Worm (Caenorhabditis elegans) whole organism, midembryonic: ENCODE measurements around the gene picc-1.

Experiments
- T22C8.4 ChIP-seq: fragments of 200-800 bp; sonication (Bioruptor generic); IDR thresholded peaks from 2 replicates; pipeline ENCODE4 v1.3.6; 2022; ENCODE audit warnings: missing genetic modification characterization, missing compliant biosample characterization
- cog-1 ChIP-seq: sonication (generic microtip); optimal IDR thresholded peaks from 2 replicates; lab custom pipeline; 2016; ENCODE audit warnings: missing genetic modification characterization, missing compliant biosample characterization
- flt-1 ChIP-seq: fragments of 200-800 bp; sonication (Bioruptor generic); IDR thresholded peaks from 2 replicates; pipeline ENCODE4 v1.3.6; 2022; ENCODE audit warnings: missing genetic modification characterization, missing compliant biosample characterization
- klf-2 ChIP-seq: fragments of 200-800 bp; sonication (Bioruptor generic); conservative IDR thresholded peaks from 2 replicates; pipeline ENCODE4 v1.3.6; 2022; ENCODE audit warnings: missing genetic modification reagents, missing genetic modification characterization, missing compliant biosample characterization
- med-1 ChIP-seq: sonication (generic microtip); optimal IDR thresholded peaks from 2 replicates; lab custom pipeline; 2017; ENCODE audit warnings: missing genetic modification characterization, mild to moderate bottlenecking, missing compliant biosample characterization, antibody characterized with exemption, missing genetic modification reagents; ENCODE audit not compliant: insufficient read depth
- ref-1 ChIP-seq: fragments of 200-800 bp; sonication (Bioruptor generic); conservative IDR thresholded peaks from 2 replicates; pipeline ENCODE4 v1.3.6; 2022; ENCODE audit warnings: missing genetic modification reagents, missing genetic modification characterization, missing compliant biosample characterization
- tab-1 ChIP-seq: fragments of 200-800 bp; sonication (Bioruptor generic); IDR thresholded peaks from 2 replicates; pipeline ENCODE4 v1.3.6; 2022; ENCODE audit warnings: missing genetic modification characterization, missing compliant biosample characterization
- ztf-23 ChIP-seq: fragments of 200-800 bp; sonication (Bioruptor generic); IDR thresholded peaks from 2 replicates; pipeline ENCODE4 v1.3.6; 2022; ENCODE audit warnings: missing genetic modification reagents, missing genetic modification characterization, missing compliant biosample characterization
- ztf-29 ChIP-seq: fragments of 200-800 bp; sonication (Bioruptor generic); IDR thresholded peaks from 2 replicates; pipeline ENCODE4 v1.3.6; 2022; ENCODE audit warnings: missing genetic modification reagents, missing genetic modification characterization, missing compliant biosample characterization

picc-1 gene

ce11 chrV:6018944-6019450 is at the start of gene picc-1:
TSS of gene picc-1 (plus strand) at chrV:6018994.
- TF ChIP-seq ztf-23 (no peak), tab-1 (GFP tag; lab: Robert Waterston, UW) (no peak), flt-1 (GFP tag; lab: Robert Waterston, UW) (no peak), ztf-29 (GFP tag; lab: Robert Waterston, UW) (no peak), T22C8.4 (no peak), cog-1 (no peak)

- TF ChIP-seq ref-1 (GFP tag; lab: Robert Waterston, UW), result no peak
- no peak for TF ChIP-seq cog-1
- TF ChIP-seq klf-2 (GFP tag; lab: Robert Waterston, UW), result no peak
- no peak for TF ChIP-seq med-1 (GFP tag; lab: Kevin White, UChicago)
- no peak for TF ChIP-seq ztf-29 (GFP tag; lab: Robert Waterston, UW)
- TF ChIP-seq T22C8.4, result no peak
- no peak for TF ChIP-seq tab-1 (GFP tag; lab: Robert Waterston, UW)
Measured at ce11 chrV:5972582-5972981, 46.2 kb upstream of the picc-1 start.

- TF ChIP-seq med-1 (GFP tag; lab: Kevin White, UChicago), result no peak
- no peak for TF ChIP-seq ztf-29 (GFP tag; lab: Robert Waterston, UW)
- no peak for TF ChIP-seq ref-1 (GFP tag; lab: Robert Waterston, UW)
- no peak for TF ChIP-seq klf-2 (GFP tag; lab: Robert Waterston, UW)
- no peak for TF ChIP-seq T22C8.4
- TF ChIP-seq flt-1 (GFP tag; lab: Robert Waterston, UW), result no peak
- no peak for TF ChIP-seq tab-1 (GFP tag; lab: Robert Waterston, UW)
- TF ChIP-seq ztf-23, result no peak
- TF ChIP-seq cog-1, result no peak
Measured at ce11 chrV:5973713-5974112, 45.1 kb upstream of the picc-1 start.

ce11 chrV:5975724-5976123 is 43.1 kb upstream of the picc-1 start, which contains the start of gene acy-2:
TSS of gene acy-2 (plus strand) at chrV:5976024.
- no peak for TF ChIP-seq cog-1
- TF ChIP-seq ztf-23, result no peak
- no peak for TF ChIP-seq klf-2 (GFP tag; lab: Robert Waterston, UW)
- no peak for TF ChIP-seq ztf-29 (GFP tag; lab: Robert Waterston, UW)
- no peak for TF ChIP-seq ref-1 (GFP tag; lab: Robert Waterston, UW)
- no peak for TF ChIP-seq tab-1 (GFP tag; lab: Robert Waterston, UW)
- no peak for TF ChIP-seq T22C8.4
- no peak for TF ChIP-seq med-1 (GFP tag; lab: Kevin White, UChicago)
- no peak for TF ChIP-seq flt-1 (GFP tag; lab: Robert Waterston, UW)

- TF ChIP-seq ref-1 (GFP tag; lab: Robert Waterston, UW), result no peak
- no peak for TF ChIP-seq ztf-23
- no peak for TF ChIP-seq flt-1 (GFP tag; lab: Robert Waterston, UW)
- no peak for TF ChIP-seq cog-1
- TF ChIP-seq ztf-29 (GFP tag; lab: Robert Waterston, UW), result no peak
- no peak for TF ChIP-seq med-1 (GFP tag; lab: Kevin White, UChicago)
- no peak for TF ChIP-seq klf-2 (GFP tag; lab: Robert Waterston, UW)
- TF ChIP-seq T22C8.4, result no peak
- no peak for TF ChIP-seq tab-1 (GFP tag; lab: Robert Waterston, UW)
Measured at ce11 chrV:5982722-5983121, 36.1 kb upstream of the picc-1 start.

- no peak for TF ChIP-seq ztf-23
- TF ChIP-seq T22C8.4, result no peak
- TF ChIP-seq klf-2 (GFP tag; lab: Robert Waterston, UW), result no peak
- TF ChIP-seq flt-1 (GFP tag; lab: Robert Waterston, UW), result no peak
- no peak for TF ChIP-seq cog-1
- TF ChIP-seq ref-1 (GFP tag; lab: Robert Waterston, UW), result no peak
- no peak for TF ChIP-seq tab-1 (GFP tag; lab: Robert Waterston, UW)
Measured at ce11 chrV:5983380-5983779, 35.4 kb upstream of the picc-1 start, which contains the start of gene dhs-16. TSS of gene dhs-16 (plus strand) at chrV:5983745.

ce11 chrV:5984244-5984643 is 34.5 kb upstream of the picc-1 start:
- no peak for TF ChIP-seq ref-1 (GFP tag; lab: Robert Waterston, UW)
- TF ChIP-seq flt-1 (GFP tag; lab: Robert Waterston, UW), result no peak
- no peak for TF ChIP-seq T22C8.4
- TF ChIP-seq klf-2 (GFP tag; lab: Robert Waterston, UW), result no peak
- no peak for TF ChIP-seq tab-1 (GFP tag; lab: Robert Waterston, UW)
- no peak for TF ChIP-seq ztf-29 (GFP tag; lab: Robert Waterston, UW)
- no peak for TF ChIP-seq med-1 (GFP tag; lab: Kevin White, UChicago)
- no peak for TF ChIP-seq ztf-23
- TF ChIP-seq cog-1, result no peak

- TF ChIP-seq ref-1 (GFP tag; lab: Robert Waterston, UW), result no peak
- TF ChIP-seq T22C8.4, result no peak
- TF ChIP-seq med-1 (GFP tag; lab: Kevin White, UChicago), result no peak
- TF ChIP-seq tab-1 (GFP tag; lab: Robert Waterston, UW), result no peak
- TF ChIP-seq flt-1 (GFP tag; lab: Robert Waterston, UW), result no peak
- no peak for TF ChIP-seq cog-1
Measured at ce11 chrV:5986755-5987154, 32.0 kb upstream of the picc-1 start, which contains the start of gene C10F3.7. TSS of gene C10F3.7 (minus strand) at chrV:5986855.

ce11 chrV:5990383-5990782 is 28.4 kb upstream of the picc-1 start, which contains the start of gene fut-8:
TSS of gene fut-8 (minus strand) at chrV:5990483.
- TF ChIP-seq flt-1 (GFP tag; lab: Robert Waterston, UW) (no peak), med-1 (GFP tag; lab: Kevin White, UChicago) (no peak), ref-1 (GFP tag; lab: Robert Waterston, UW) (no peak), klf-2 (GFP tag; lab: Robert Waterston, UW) (no peak), ztf-29 (GFP tag; lab: Robert Waterston, UW) (no peak), cog-1 (no peak), ztf-23 (no peak), T22C8.4 (no peak), tab-1 (GFP tag; lab: Robert Waterston, UW) (no peak)
